Worm (Caenorhabditis elegans): Measurements from ENCODE around the gene tsp-8.

tsp-8 gene

ce11 chrX:14759549-14759948, 30.2 kb upstream of the tsp-8 start:
- TF ChIP-seq sox-4 (tag; optimal IDR thresholded peaks at IDR 0.05) (no peak), C04F5.9 (tag; optimal IDR thresholded peaks at IDR 0.05) (no peak), aha-1 (tag; optimal IDR thresholded peaks at IDR 0.05) (no peak), nhr-90 (tag; optimal IDR thresholded peaks at IDR 0.05; ENCODE audit: poor library complexity) (no peak)

- TF ChIP-seq snpc-4 (tag; optimal IDR thresholded peaks at IDR 0.05) (peak; percentile 14), ets-5 (GFP tag; IDR thresholded peaks at IDR 0.05) (no peak), nhr-85 (tag) (peak; percentile 31)
Measured at ce11 chrX:14757641-14758220, 28.4 kb upstream of the tsp-8 start.

- TF ChIP-seq efl-1 (optimal IDR thresholded peaks at IDR 0.05) (no peak), efl-1 (GFP tag; optimal IDR thresholded peaks at IDR 0.05 in 1 of 2) (peak in 1 of 2 experiments; percentile 31), lir-3 (tag; optimal IDR thresholded peaks at IDR 0.05; ENCODE audit: poor library complexity) (no peak)
Measured at ce11 chrX:14756606-14757005, 27.3 kb upstream of the tsp-8 start.

ce11 chrX:14755847-14756246, 26.5 kb upstream of the tsp-8 start:
- TF ChIP-seq snu-23 (GFP tag; optimal IDR thresholded peaks at IDR 0.05) (no peak), ztf-11 (tag; optimal IDR thresholded peaks at IDR 0.05) (no peak), dpl-1 (GFP tag; optimal IDR thresholded peaks at IDR 0.05) (no peak), elt-2 (tag; optimal IDR thresholded peaks at IDR 0.05) (peak; percentile 8)

ce11 chrX:14753514-14754076, 24.3 kb upstream of the tsp-8 start, which contains the start of gene sucl-1:
Gene sucl-1, plus strand, starts transcription at chrX:14754026.
- TF ChIP-seq vab-15 (tag; optimal IDR thresholded peaks at IDR 0.05) (no peak), sox-4 (tag; optimal IDR thresholded peaks at IDR 0.05) (no peak), lin-35 (GFP tag; optimal IDR thresholded peaks at IDR 0.05) (peak; percentile 66 to 74), tbx-2 (tag; optimal IDR thresholded peaks at IDR 0.05) (peak; percentile 75), hlh-17 (GFP tag; optimal IDR thresholded peaks at IDR 0.05; ENCODE audit: borderline replicate concordance) (no peak), zip-4 (GFP tag; optimal IDR thresholded peaks at IDR 0.05) (no peak), ztf-11 (tag; optimal IDR thresholded peaks at IDR 0.05) (no peak), pag-3 (tag; optimal IDR thresholded peaks at IDR 0.05; ENCODE audit: borderline replicate concordance, insufficient read depth) (peak; percentile 42), unc-98 (GFP tag; IDR thresholded peaks at IDR 0.05) (no peak), mep-1 (tag; optimal IDR thresholded peaks at IDR 0.05) (peak; percentile 88), dpl-1 (GFP tag; optimal IDR thresholded peaks at IDR 0.05) (peak; percentile 35 to 54 (median 43)), alr-1 (tag; optimal IDR thresholded peaks at IDR 0.05; ENCODE audit: borderline replicate concordance) (no peak), zag-1 (tag; optimal IDR thresholded peaks at IDR 0.05) (no peak), Y116A8C.19 (tag; optimal IDR thresholded peaks at IDR 0.05; ENCODE audit: borderline replicate concordance) (no peak), mef-2 (tag; optimal IDR thresholded peaks at IDR 0.05) (peak; percentile 42), jun-1 (tag; optimal IDR thresholded peaks at IDR 0.05) (peak; percentile 71), unc-62 (GFP tag; optimal IDR thresholded peaks at IDR 0.05) (no peak), pax-3 (tag; optimal IDR thresholded peaks at IDR 0.05) (peak; percentile 24), efl-1 (optimal IDR thresholded peaks at IDR 0.05) (peak; percentile 57 to 67), efl-1 (GFP tag; optimal IDR thresholded peaks at IDR 0.05 in 1 of 2) (peak; percentile 25 to 73), fkh-10 (GFP tag; optimal IDR thresholded peaks at IDR 0.05) (peak; percentile 46), lsy-2 (tag; optimal IDR thresholded peaks at IDR 0.05) (peak; percentile 55 to 81), ceh-90 (tag; optimal IDR thresholded peaks at IDR 0.05) (no peak), grh-1 (GFP tag; IDR thresholded peaks at IDR 0.05) (no peak), fkh-4 (tag; optimal IDR thresholded peaks at IDR 0.05; ENCODE audit: borderline replicate concordance) (no peak), nhr-71 (tag; optimal IDR thresholded peaks at IDR 0.05) (peak; percentile 90), nhr-11 (tag; optimal IDR thresholded peaks at IDR 0.05) (no peak), hpl-2 (GFP tag; optimal IDR thresholded peaks at IDR 0.05) (no peak), hlh-4 (tag; optimal IDR thresholded peaks at IDR 0.05) (no peak), lin-13 (GFP tag; optimal IDR thresholded peaks at IDR 0.05) (peak; percentile 43), nhr-19 (GFP tag; conservative IDR thresholded peaks at IDR 0.05) (peak; percentile 81), unc-130 (tag; optimal IDR thresholded peaks at IDR 0.05) (peak; percentile 39), C34B4.2 (tag; optimal IDR thresholded peaks at IDR 0.05) (no peak), lir-3 (tag; optimal IDR thresholded peaks at IDR 0.05; ENCODE audit: poor library complexity) (peak; percentile 73), snpc-4 (tag; optimal IDR thresholded peaks at IDR 0.05) (peak; percentile 69)
